Fruit fly (Drosophila melanogaster): ENCODE measurements around the gene mamo.
A peak's percentile ranks its signal among the peaks of the same experiment; 100 is the strongest.

mamo gene

dm6 chrX:13838892-13839291 is 151.4 kb downstream of the mamo start:
- TF ChIP-seq CG17829 (tag; optimal IDR thresholded peaks at IDR 0.05) = peak; percentile 42
- no peak for TF ChIP-seq sug (tag; optimal IDR thresholded peaks at IDR 0.05)
- TF ChIP-seq Poxn (GFP tag; IDR thresholded peaks at IDR 0.05) = no peak
- no peak for TF ChIP-seq CG11560 (tag; IDR thresholded peaks at IDR 0.05)
- TF ChIP-seq az2 (GFP tag; optimal IDR thresholded peaks at IDR 0.05) = peak; percentile 77
- TF ChIP-seq CG31388 (GFP tag; optimal IDR thresholded peaks at IDR 0.05) = peak; percentile 23
- TF ChIP-seq ato (GFP tag; IDR thresholded peaks at IDR 0.05; ENCODE audit: partially characterized antibody) = no peak
- TF ChIP-seq gfzf (GFP tag; optimal IDR thresholded peaks at IDR 0.05) = no peak
- no peak for TF ChIP-seq wdn (GFP tag; IDR thresholded peaks at IDR 0.05)
- TF ChIP-seq Jarid2 (GFP tag; optimal IDR thresholded peaks at IDR 0.05) = no peak
- TF ChIP-seq Meics (GFP tag; optimal IDR thresholded peaks at IDR 0.05) = peak; percentile 57
- peak; percentile 51 for TF ChIP-seq CG10267 (tag; optimal IDR thresholded peaks at IDR 0.05)
- TF ChIP-seq Nf-YC (tag; optimal IDR thresholded peaks at IDR 0.05) = no peak
- TF ChIP-seq CG16863 (GFP tag; optimal IDR thresholded peaks at IDR 0.05) = peak; percentile 53
- TF ChIP-seq E2f2 (GFP tag; IDR thresholded peaks at IDR 0.05) = peak; percentile 44; the same call in 1 of the 2 replicates
- TF ChIP-seq trh (GFP tag; optimal IDR thresholded peaks at IDR 0.05) = peak; percentile 21
- peak; percentile 59 for TF ChIP-seq CG6254 (GFP tag; optimal IDR thresholded peaks at IDR 0.05)
- peak; percentile 29 for TF ChIP-seq vfl (GFP tag; optimal IDR thresholded peaks at IDR 0.05)
- TF ChIP-seq CG17612 (GFP tag; IDR thresholded peaks at IDR 0.05) = peak; percentile 46
- 0 out of 2 replicates have a peak, but pooled peaks have one; percentile 23 for TF ChIP-seq bowl (GFP tag; IDR thresholded peaks at IDR 0.05)
- TF ChIP-seq CG14050 (GFP tag; IDR thresholded peaks at IDR 0.05) = peak; percentile 32; the same call in 2 of the 3 replicates
- TF ChIP-seq p53 (GFP tag; optimal IDR thresholded peaks at IDR 0.05) = peak; percentile 3
- peak; percentile 19 for TF ChIP-seq CG18764 (GFP tag; optimal IDR thresholded peaks at IDR 0.05)
- no peak for TF ChIP-seq Scr (GFP tag; IDR thresholded peaks at IDR 0.05; ENCODE audit: partially characterized antibody)
- peak; percentile 79 for TF ChIP-seq CG31441 (GFP tag; IDR thresholded peaks at IDR 0.05)
- peak; percentile 40 for TF ChIP-seq caup (GFP tag; optimal IDR thresholded peaks at IDR 0.05; ENCODE audit: severe bottlenecking)
- TF ChIP-seq zfh1 (GFP tag; IDR thresholded peaks at IDR 0.05) = peak; percentile 87
- peak; percentile 49 for TF ChIP-seq cwo (GFP tag; optimal IDR thresholded peaks at IDR 0.05)
- peak; percentile 71 for TF ChIP-seq CG12744 (GFP tag; optimal IDR thresholded peaks at IDR 0.05)
- peak; percentile 84 for TF ChIP-seq CG7786 (GFP tag; optimal IDR thresholded peaks at IDR 0.05)
- TF ChIP-seq al (GFP tag; IDR thresholded peaks at IDR 0.05) = peak; percentile 59
- peak; percentile 82 for TF ChIP-seq zfh2 (GFP tag; optimal IDR thresholded peaks at IDR 0.05)
- peak; percentile 54 for TF ChIP-seq Dek (tag; optimal IDR thresholded peaks at IDR 0.05)
- TF ChIP-seq CG6175 (GFP tag; IDR thresholded peaks at IDR 0.05) = no peak
- peak; percentile 80 for TF ChIP-seq H2.0 (GFP tag; IDR thresholded peaks at IDR 0.05)
- TF ChIP-seq CG2889 (GFP tag; IDR thresholded peaks at IDR 0.05) = peak; percentile 65; the same call in 2 of the 3 replicates
- no peak for TF ChIP-seq CG13287 (GFP tag; IDR thresholded peaks at IDR 0.05; ENCODE audit: partially characterized antibody)
- peak; percentile 1 for TF ChIP-seq CG8359 (GFP tag; optimal IDR thresholded peaks at IDR 0.05; ENCODE audit: borderline replicate concordance)
- peak; percentile 55 for TF ChIP-seq gro (GFP tag; optimal IDR thresholded peaks at IDR 0.05)
- TF ChIP-seq Bgb (GFP tag; IDR thresholded peaks at IDR 0.05; ENCODE audit: partially characterized antibody) = no peak
- no peak for TF ChIP-seq CG42726 (GFP tag; IDR thresholded peaks at IDR 0.05; ENCODE audit: partially characterized antibody)
- TF ChIP-seq danr (GFP tag; IDR thresholded peaks at IDR 0.05) = peak; percentile 44; the same call in 1 of the 2 replicates
- peak; percentile 84 for TF ChIP-seq Ptx1 (GFP tag; IDR thresholded peaks at IDR 0.05)
- TF ChIP-seq klu (GFP tag; IDR thresholded peaks at IDR 0.05) = 0 out of 2 replicates have a peak, but pooled peaks have one; percentile 31
- TF ChIP-seq dm (GFP tag; optimal IDR thresholded peaks at IDR 0.05) = no peak
- TF ChIP-seq CG4360 (GFP tag; IDR thresholded peaks at IDR 0.05) = no peak
- TF ChIP-seq pan (optimal IDR thresholded peaks at IDR 0.05) = no peak
- peak in 1 of 2 experiments; percentile 85 for TF ChIP-seq pan (GFP tag; optimal IDR thresholded peaks at IDR 0.05 in 1 of 2, IDR thresholded peaks at IDR 0.05 in 1 of 2)
- TF ChIP-seq trem (tag; optimal IDR thresholded peaks at IDR 0.05) = peak; percentile 5
- TF ChIP-seq CG14014 (GFP tag; IDR thresholded peaks at IDR 0.05) = peak; percentile 67; the same call in 1 of the 2 replicates
- peak; percentile 73 for TF ChIP-seq slbo (GFP tag; IDR thresholded peaks at IDR 0.05)

All from whole organism, embryonic.